Worm (Caenorhabditis elegans) whole organism, L3 larva: Measurements from ENCODE around the gene F40F12.9.

Experiments used
- R02D3.7 ChIP-seq: fragments of 150-350 bp; optimal IDR thresholded peaks from 2 replicates; lab custom pipeline; 2014; ENCODE audit warnings: missing biosample characterization, missing genetic modification characterization
- ZK546.5 ChIP-seq: sonication (generic microtip); optimal IDR thresholded peaks from 2 replicates; lab custom pipeline; 2017; ENCODE audit warnings: missing biosample characterization, missing genetic modification characterization
- aly-2 ChIP-seq: fragments of 150-350 bp; optimal IDR thresholded peaks from 2 replicates; lab custom pipeline; 2014; ENCODE audit warnings: missing biosample characterization, missing genetic modification characterization
- ama-1 ChIP-seq: fragments of 150-350 bp; optimal IDR thresholded peaks from 2 replicates; lab custom pipeline; 2018
- ceh-16 ChIP-seq: sonication (generic microtip); optimal IDR thresholded peaks from 2 replicates; lab custom pipeline; 2017; ENCODE audit warnings: missing biosample characterization, missing genetic modification characterization
- ceh-28 ChIP-seq: fragments of 150-350 bp; optimal IDR thresholded peaks from 2 replicates; lab custom pipeline; 2014; ENCODE audit warnings: missing biosample characterization, missing genetic modification reagents, missing genetic modification characterization
- ceh-82 ChIP-seq: fragments of 150-350 bp; optimal IDR thresholded peaks from 2 replicates; lab custom pipeline; 2014; ENCODE audit warnings: missing biosample characterization, missing genetic modification characterization
- ceh-9 ChIP-seq: sonication (generic microtip); optimal IDR thresholded peaks from 2 replicates; lab custom pipeline; 2018; ENCODE audit warnings: missing biosample characterization, missing genetic modification characterization
- daf-12 ChIP-seq: fragments of 150-350 bp; optimal IDR thresholded peaks from 2 replicates; lab custom pipeline; 2014; ENCODE audit warnings: missing biosample characterization, missing genetic modification reagents, missing genetic modification characterization
- egl-27 ChIP-seq: sonication (generic microtip); optimal IDR thresholded peaks from 4 replicates; lab custom pipeline; 2017; ENCODE audit warnings: missing biosample characterization, missing genetic modification reagents, missing genetic modification characterization
- egl-5 ChIP-seq: fragments of 150-350 bp; optimal IDR thresholded peaks from 2 replicates; lab custom pipeline; 2017; ENCODE audit warnings: missing biosample characterization, missing genetic modification reagents, missing genetic modification characterization, inconsistent platforms
- elt-1 ChIP-seq: fragments of 150-350 bp; optimal IDR thresholded peaks from 2 replicates; lab custom pipeline; 2014; ENCODE audit warnings: missing biosample characterization, missing genetic modification characterization
- elt-2 ChIP-seq: sonication (generic microtip); optimal IDR thresholded peaks from 2 replicates; lab custom pipeline; 2016; ENCODE audit warnings: missing genetic modification reagents, mild to moderate bottlenecking, missing genetic modification characterization, missing compliant biosample characterization
- elt-3 ChIP-seq, 3 experiments: fragments of 150-350 bp in 1 of 3; sonication (generic microtip) in 2 of 3; optimal IDR thresholded peaks; 2 replicates in 2 of 3; 4 replicates in 1 of 3; lab custom pipeline; 2014 to 2017; ENCODE audit warnings: missing biosample characterization in 3 of 3, missing genetic modification characterization in 3 of 3
- eor-1 ChIP-seq, 2 experiments: fragments of 150-350 bp; optimal IDR thresholded peaks; 2 replicates each; lab custom pipeline; 2014 to 2018; ENCODE audit warnings: missing biosample characterization in 2 of 2, missing genetic modification characterization in 2 of 2
- fkh-10 ChIP-seq: sonication (generic microtip); optimal IDR thresholded peaks from 2 replicates; lab custom pipeline; 2017; ENCODE audit warnings: missing biosample characterization, missing genetic modification reagents, missing genetic modification characterization
- fkh-2 ChIP-seq: fragments of 150-350 bp; optimal IDR thresholded peaks from 2 replicates; lab custom pipeline; 2014; ENCODE audit warnings: missing biosample characterization, missing genetic modification reagents, missing genetic modification characterization
- fos-1 ChIP-seq: fragments of 150-350 bp; optimal IDR thresholded peaks from 2 replicates; lab custom pipeline; 2014; ENCODE audit warnings: missing biosample characterization, missing genetic modification characterization
- hmg-11 ChIP-seq: sonication (generic microtip); optimal IDR thresholded peaks from 2 replicates; lab custom pipeline; 2016; ENCODE audit warnings: missing genetic modification characterization, missing compliant biosample characterization
- jun-1 ChIP-seq: fragments of 150-350 bp; optimal IDR thresholded peaks from 2 replicates; lab custom pipeline; 2014; ENCODE audit warnings: missing biosample characterization, missing genetic modification reagents, missing genetic modification characterization
- lin-15B ChIP-seq: fragments of 150-350 bp; optimal IDR thresholded peaks from 2 replicates; lab custom pipeline; 2014; ENCODE audit warnings: missing biosample characterization, missing genetic modification characterization
- lin-39 ChIP-seq: fragments of 150-350 bp; optimal IDR thresholded peaks from 2 replicates; lab custom pipeline; 2018; ENCODE audit warnings: missing biosample characterization, missing genetic modification reagents, missing genetic modification characterization
- lsy-12 ChIP-seq: sonication (generic microtip); optimal IDR thresholded peaks from 2 replicates; lab custom pipeline; 2016; ENCODE audit warnings: mild to moderate bottlenecking, missing genetic modification characterization, missing compliant biosample characterization
- mdl-1 ChIP-seq: fragments of 150-350 bp; optimal IDR thresholded peaks from 2 replicates; lab custom pipeline; 2014; ENCODE audit warnings: missing biosample characterization, missing genetic modification characterization
- mml-1 ChIP-seq: fragments of 150-350 bp; sonication (generic microtip); optimal IDR thresholded peaks from 3 replicates; lab custom pipeline; 2014; ENCODE audit warnings: missing biosample characterization, missing genetic modification characterization
- nfya-1 ChIP-seq: sonication (generic microtip); optimal IDR thresholded peaks from 2 replicates; lab custom pipeline; 2017; ENCODE audit warnings: missing genetic modification characterization, mild to moderate bottlenecking, missing compliant biosample characterization, antibody characterized with exemption, moderate library complexity; ENCODE audit not compliant: insufficient read depth
- nhr-11 ChIP-seq: fragments of 150-350 bp; optimal IDR thresholded peaks from 2 replicates; lab custom pipeline; 2014; ENCODE audit warnings: missing biosample characterization, missing genetic modification characterization
- nhr-12 ChIP-seq: fragments of 150-350 bp; optimal IDR thresholded peaks from 2 replicates; lab custom pipeline; 2014; ENCODE audit warnings: missing biosample characterization, missing genetic modification characterization
- nhr-23 ChIP-seq: fragments of 150-350 bp; optimal IDR thresholded peaks from 2 replicates; lab custom pipeline; 2014; ENCODE audit warnings: missing biosample characterization, missing genetic modification reagents, missing genetic modification characterization
- nhr-237 ChIP-seq: fragments of 150-350 bp; optimal IDR thresholded peaks from 2 replicates; lab custom pipeline; 2014; ENCODE audit warnings: missing biosample characterization, missing genetic modification characterization
- nhr-25 ChIP-seq: sonication (generic microtip); optimal IDR thresholded peaks from 2 replicates; lab custom pipeline; 2017; ENCODE audit warnings: missing biosample characterization, missing genetic modification characterization
- nhr-28 ChIP-seq: fragments of 150-350 bp; optimal IDR thresholded peaks from 2 replicates; lab custom pipeline; 2014; ENCODE audit warnings: missing biosample characterization, missing genetic modification characterization
- nhr-43 ChIP-seq: sonication (generic microtip); optimal IDR thresholded peaks from 2 replicates; lab custom pipeline; 2016; ENCODE audit warnings: mild to moderate bottlenecking, missing genetic modification characterization, missing compliant biosample characterization; ENCODE audit not compliant: poor library complexity, severe bottlenecking
- nhr-67 ChIP-seq: fragments of 150-350 bp; optimal IDR thresholded peaks from 2 replicates; lab custom pipeline; 2014; ENCODE audit warnings: missing biosample characterization, missing genetic modification characterization
- nhr-76 ChIP-seq: fragments of 150-350 bp; sonication (generic microtip); optimal IDR thresholded peaks from 5 replicates; lab custom pipeline; 2014; ENCODE audit warnings: missing biosample characterization, missing genetic modification characterization
- nhr-77 ChIP-seq: fragments of 150-350 bp; optimal IDR thresholded peaks from 2 replicates; lab custom pipeline; 2014; ENCODE audit warnings: missing biosample characterization, missing genetic modification characterization
- pha-4 ChIP-seq: fragments of 150-350 bp; optimal IDR thresholded peaks from 2 replicates; lab custom pipeline; 2014; ENCODE audit warnings: missing biosample characterization, missing genetic modification reagents, missing genetic modification characterization
- pqm-1 ChIP-seq: fragments of 150-350 bp; optimal IDR thresholded peaks from 2 replicates; lab custom pipeline; 2017; ENCODE audit warnings: missing biosample characterization, missing genetic modification characterization, inconsistent platforms
- sea-2 ChIP-seq: fragments of 150-350 bp; sonication (generic microtip); optimal IDR thresholded peaks from 4 replicates; lab custom pipeline; 2014; ENCODE audit warnings: missing biosample characterization, missing genetic modification reagents, missing genetic modification characterization
- skn-1 ChIP-seq: fragments of 150-350 bp; optimal IDR thresholded peaks from 2 replicates; lab custom pipeline; 2014; ENCODE audit warnings: missing biosample characterization, missing genetic modification characterization
- snpc-4 ChIP-seq: fragments of 150-350 bp; optimal IDR thresholded peaks from 2 replicates; lab custom pipeline; 2014; ENCODE audit warnings: missing biosample characterization, missing genetic modification characterization
- tbx-2 ChIP-seq: sonication (generic microtip); optimal IDR thresholded peaks from 2 replicates; lab custom pipeline; 2016; ENCODE audit warnings: mild to moderate bottlenecking, missing genetic modification characterization, missing compliant biosample characterization
- unc-39 ChIP-seq: sonication (generic microtip); optimal IDR thresholded peaks from 4 replicates; lab custom pipeline; 2017; ENCODE audit warnings: missing biosample characterization, missing genetic modification characterization
- unc-62 ChIP-seq: fragments of 150-350 bp; sonication (generic microtip); optimal IDR thresholded peaks from 4 replicates; lab custom pipeline; 2014; ENCODE audit warnings: missing biosample characterization, missing genetic modification reagents, missing genetic modification characterization
- zag-1 ChIP-seq: fragments of 150-350 bp; optimal IDR thresholded peaks from 2 replicates; lab custom pipeline; 2014; ENCODE audit warnings: missing biosample characterization, missing genetic modification characterization
- ztf-11 ChIP-seq: fragments of 150-350 bp; optimal IDR thresholded peaks from 2 replicates; lab custom pipeline; 2014; ENCODE audit warnings: missing biosample characterization, missing genetic modification characterization
- ztf-4 ChIP-seq: fragments of 150-350 bp; optimal IDR thresholded peaks from 2 replicates; lab custom pipeline; 2014; ENCODE audit warnings: missing biosample characterization, missing genetic modification characterization

F40F12.9 gene

ce11 chrIII:9956665-9957401 lies 45.7 kb downstream of the F40F12.9 start, which contains the start of gene alx-1:
Gene alx-1 (plus strand): TSS chrIII:9957351.
- no peak for TF ChIP-seq nhr-43
- TF ChIP-seq egl-5 (tag; lab: Kevin White, UChicago): no peak
- peak; percentile 62 for TF ChIP-seq fos-1 (tag; lab: Kevin White, UChicago)
- TF ChIP-seq tbx-2 (tag; lab: Kevin White, UChicago): no peak
- no peak for TF ChIP-seq fkh-10 (GFP tag; lab: Kevin White, UChicago)
- TF ChIP-seq nhr-11 (tag; lab: Kevin White, UChicago): no peak
- TF ChIP-seq nhr-77 (tag; lab: Kevin White, UChicago): no peak
- peak; percentile 52 for TF ChIP-seq elt-2 (tag; lab: Kevin White, UChicago)
- TF ChIP-seq eor-1 (tag; optimal IDR thresholded peaks at IDR 0.05; lab: Kevin White, UChicago): no peak
- TF ChIP-seq ceh-9: no peak
- no peak for TF ChIP-seq nhr-237
- TF ChIP-seq lin-15B (tag; lab: Kevin White, UChicago): no peak
- no peak for TF ChIP-seq lin-39 (tag; lab: Kevin White, UChicago)
- TF ChIP-seq R02D3.7: no peak
- TF ChIP-seq ZK546.5 (tag; lab: Kevin White, UChicago): no peak
- peak; percentile 39 for TF ChIP-seq pha-4 (tag; lab: Kevin White, UChicago)
- TF ChIP-seq daf-12 (tag; lab: Kevin White, UChicago): no peak
- TF ChIP-seq nhr-76 (tag; lab: Kevin White, UChicago): no peak
- no peak for TF ChIP-seq ceh-82 (tag; lab: Kevin White, UChicago)
- no peak for TF ChIP-seq elt-1 (tag; lab: Kevin White, UChicago)
- peak; percentile 3 for TF ChIP-seq snpc-4 (tag; lab: Kevin White, UChicago)
- no peak for TF ChIP-seq unc-62 (GFP tag; lab: Kevin White, UChicago)
- TF ChIP-seq egl-27 (tag; lab: Kevin White, UChicago): no peak
- TF ChIP-seq aly-2 (tag; lab: Kevin White, UChicago): no peak
- TF ChIP-seq pqm-1 (tag; lab: Kevin White, UChicago): peak; percentile 50
- TF ChIP-seq hmg-11 (tag; lab: Kevin White, UChicago): no peak
- peak; percentile 40 for TF ChIP-seq ceh-28 (tag; lab: Kevin White, UChicago)
- peak; percentile 20 for TF ChIP-seq nfya-1 (tag; lab: Kevin White, UChicago)
- TF ChIP-seq mdl-1: no peak
- TF ChIP-seq ama-1 (lab: Kevin White, UChicago): no peak
- no peak for TF ChIP-seq nhr-25
- TF ChIP-seq jun-1 (tag; lab: Kevin White, UChicago): peak; percentile 66
- no peak for TF ChIP-seq unc-39 (tag; lab: Kevin White, UChicago)
- TF ChIP-seq ztf-4 (tag; lab: Kevin White, UChicago): no peak
- TF ChIP-seq nhr-28: no peak
- no peak for TF ChIP-seq nhr-67
- no peak for TF ChIP-seq elt-3 (tag; optimal IDR thresholded peaks at IDR 0.05; lab: Kevin White, UChicago)
- no peak for TF ChIP-seq nhr-12 (tag; lab: Kevin White, UChicago)
- TF ChIP-seq fkh-2 (tag; lab: Kevin White, UChicago): no peak
- TF ChIP-seq zag-1 (tag; lab: Kevin White, UChicago): no peak
- no peak for TF ChIP-seq sea-2 (GFP tag; lab: Kevin White, UChicago)
- TF ChIP-seq ceh-16: no peak
- no peak for TF ChIP-seq ztf-11
- no peak for TF ChIP-seq skn-1 (tag; lab: Kevin White, UChicago)
- TF ChIP-seq nhr-23 (tag; lab: Kevin White, UChicago): no peak
- TF ChIP-seq lsy-12 (tag; lab: Kevin White, UChicago): no peak
- no peak for TF ChIP-seq mml-1 (tag; lab: Kevin White, UChicago)
